Worm (Caenorhabditis elegans) whole organism, young adult: ENCODE results near the gene glb-9.

ENCODE experiments used
- F22D6.2 ChIP-seq: sonication (generic microtip); optimal IDR thresholded peaks from 2 replicates; lab custom pipeline; 2016; ENCODE audit warnings: mild to moderate bottlenecking, missing genetic modification characterization, missing compliant biosample characterization
- F33H1.4 ChIP-seq: fragments of 200-800 bp; sonication (Bioruptor generic); IDR thresholded peaks from 2 replicates; pipeline ENCODE4 v1.3.6; 2022; ENCODE audit warnings: missing genetic modification reagents, missing genetic modification characterization, missing compliant biosample characterization
- K11D2.4 ChIP-seq: fragments of 200-800 bp; sonication (Bioruptor generic); IDR thresholded peaks from 2 replicates; pipeline ENCODE4 v1.3.6; 2022; ENCODE audit warnings: missing genetic modification reagents, missing genetic modification characterization, missing compliant biosample characterization
- K12H6.12 ChIP-seq: fragments of 200-800 bp; sonication (Bioruptor generic); optimal IDR thresholded peaks from 2 replicates; lab custom pipeline; 2018; ENCODE audit warnings: mild to moderate bottlenecking, missing genetic modification characterization, missing compliant biosample characterization
- T07F8.4 ChIP-seq: sonication (generic microtip); optimal IDR thresholded peaks from 2 replicates; lab custom pipeline; 2016; ENCODE audit warnings: mild to moderate bottlenecking, missing genetic modification characterization, moderate library complexity, missing compliant biosample characterization
- Y95B8A.8 ChIP-seq: fragments of 200-800 bp; sonication (Bioruptor generic); IDR thresholded peaks from 2 replicates; pipeline ENCODE4 v1.3.6; 2022; ENCODE audit warnings: missing genetic modification reagents, missing genetic modification characterization, missing compliant biosample characterization
- akir-1 ChIP-seq: fragments of 200-800 bp; sonication (Bioruptor generic); optimal IDR thresholded peaks from 2 replicates; lab custom pipeline; 2018; ENCODE audit warnings: mild to moderate bottlenecking, missing genetic modification characterization, moderate library complexity, missing compliant biosample characterization
- aptf-3 ChIP-seq: fragments of 200-800 bp; sonication (Bioruptor generic); IDR thresholded peaks from 2 replicates; pipeline ENCODE4 v1.3.6; 2022; ENCODE audit warnings: missing genetic modification characterization, missing compliant biosample characterization
- attf-3 ChIP-seq: fragments of 200-800 bp; sonication (Bioruptor generic); conservative IDR thresholded peaks from 2 replicates; pipeline ENCODE4 v1.3.6; 2022; ENCODE audit warnings: missing genetic modification reagents, missing genetic modification characterization, missing compliant biosample characterization
- cebp-1 ChIP-seq, 2 experiments: fragments of 200-800 bp in 1 of 2; sonication (Bioruptor generic) in 1 of 2; sonication (generic microtip) in 1 of 2; IDR thresholded peaks in 1 of 2; optimal IDR thresholded peaks in 1 of 2; 2 replicates each; pipeline versions ENCODE4 v1.3.6 to Lab custom; 2017 to 2022; ENCODE audit warnings: missing compliant biosample characterization in 2 of 2, missing genetic modification characterization in 2 of 2, mild to moderate bottlenecking in 1 of 2, missing genetic modification reagents in 1 of 2, moderate library complexity in 1 of 2
- ceh-100 ChIP-seq: fragments of 200-800 bp; sonication (Bioruptor generic); IDR thresholded peaks from 2 replicates; pipeline ENCODE4 v1.3.6; 2022; ENCODE audit warnings: missing genetic modification reagents, missing genetic modification characterization, missing compliant biosample characterization
- ceh-58 ChIP-seq: fragments of 200-800 bp; sonication (Bioruptor generic); IDR thresholded peaks from 2 replicates; pipeline ENCODE4 v1.3.6; 2022; ENCODE audit warnings: missing genetic modification characterization, missing compliant biosample characterization
- dox-1 ChIP-seq: fragments of 200-800 bp; sonication (Bioruptor generic); IDR thresholded peaks from 2 replicates; pipeline ENCODE4 v1.3.6; 2022; ENCODE audit warnings: missing genetic modification reagents, missing genetic modification characterization, missing compliant biosample characterization
- dpl-1 ChIP-seq: fragments of 150-350 bp; optimal IDR thresholded peaks from 2 replicates; lab custom pipeline; 2014; ENCODE audit warnings: missing biosample characterization, missing genetic modification reagents, missing genetic modification characterization
- ets-4 ChIP-seq: fragments of 200-800 bp; sonication (Bioruptor generic); optimal IDR thresholded peaks from 2 replicates; lab custom pipeline; 2018; ENCODE audit warnings: mild to moderate bottlenecking, missing genetic modification characterization, missing compliant biosample characterization
- hmg-1.2 ChIP-seq: fragments of 200-800 bp; sonication (Bioruptor generic); IDR thresholded peaks from 2 replicates; pipeline ENCODE4 v1.3.6; 2022; ENCODE audit warnings: missing genetic modification reagents, missing genetic modification characterization, missing compliant biosample characterization
- hrde-1 ChIP-seq: sonication (generic microtip); optimal IDR thresholded peaks from 2 replicates; lab custom pipeline; 2016; ENCODE audit warnings: missing genetic modification characterization, mild to moderate bottlenecking, missing compliant biosample characterization, moderate library complexity, missing genotype, missing genetic modification reagents, borderline replicate concordance
- let-526 ChIP-seq: fragments of 200-800 bp; sonication (Bioruptor generic); IDR thresholded peaks from 2 replicates; pipeline ENCODE4 v1.3.6; 2022; ENCODE audit warnings: missing genetic modification reagents, missing genetic modification characterization, missing compliant biosample characterization
- let-607 ChIP-seq, 2 experiments: fragments of 200-800 bp in 1 of 2; sonication (Bioruptor generic) in 1 of 2; sonication (generic microtip) in 1 of 2; optimal IDR thresholded peaks; 2 replicates each; lab custom pipeline; 2016 to 2018; ENCODE audit warnings: mild to moderate bottlenecking in 2 of 2, missing compliant biosample characterization in 2 of 2, missing genetic modification characterization in 2 of 2, moderate library complexity in 2 of 2, missing genotype in 1 of 2
- lin-35 ChIP-seq, 3 experiments: fragments of 150-350 bp in 2 of 3; sonication (generic microtip) in 1 of 3; optimal IDR thresholded peaks; 2 replicates each; lab custom pipeline; 2014 to 2018; ENCODE audit warnings: missing biosample characterization in 3 of 3, missing genetic modification characterization in 3 of 3, missing genetic modification reagents in 3 of 3
- lsl-1 ChIP-seq: fragments of 200-800 bp; sonication (Bioruptor generic); optimal IDR thresholded peaks from 2 replicates; lab custom pipeline; 2018; ENCODE audit warnings: mild to moderate bottlenecking, missing genetic modification characterization, moderate library complexity, missing compliant biosample characterization
- madf-3 ChIP-seq: fragments of 200-800 bp; sonication (Bioruptor generic); IDR thresholded peaks from 2 replicates; pipeline ENCODE4 v1.3.6; 2022; ENCODE audit warnings: missing genetic modification reagents, missing genetic modification characterization, missing compliant biosample characterization
- madf-8 ChIP-seq: fragments of 200-800 bp; sonication (Bioruptor generic); conservative IDR thresholded peaks from 2 replicates; pipeline ENCODE4 v1.3.6; 2022; ENCODE audit warnings: missing genetic modification reagents, missing genetic modification characterization, missing compliant biosample characterization
- mel-28 ChIP-seq: sonication (generic microtip); optimal IDR thresholded peaks from 2 replicates; lab custom pipeline; 2016; ENCODE audit warnings: borderline replicate concordance, mild to moderate bottlenecking, missing genetic modification characterization, missing compliant biosample characterization
- nhr-120 ChIP-seq: fragments of 200-800 bp; sonication (Bioruptor generic); IDR thresholded peaks from 2 replicates; pipeline ENCODE4 v1.3.6; 2022; ENCODE audit warnings: missing genetic modification characterization, missing compliant biosample characterization
- nhr-27 ChIP-seq: fragments of 200-800 bp; sonication (Bioruptor generic); optimal IDR thresholded peaks from 2 replicates; lab custom pipeline; 2018; ENCODE audit warnings: mild to moderate bottlenecking, missing genetic modification characterization, moderate library complexity, missing compliant biosample characterization
- sdz-38 ChIP-seq: sonication (generic microtip); optimal IDR thresholded peaks from 2 replicates; lab custom pipeline; 2016; ENCODE audit warnings: missing genotype, missing genetic modification characterization, missing compliant biosample characterization
- sea-2 ChIP-seq: fragments of 200-800 bp; sonication (Bioruptor generic); IDR thresholded peaks from 2 replicates; pipeline ENCODE4 v1.3.6; 2022; ENCODE audit warnings: missing genetic modification characterization, missing compliant biosample characterization
- snpc-1.1 ChIP-seq: sonication (generic microtip); optimal IDR thresholded peaks from 2 replicates; lab custom pipeline; 2017; ENCODE audit warnings: missing genetic modification characterization, mild to moderate bottlenecking, missing compliant biosample characterization, antibody characterized with exemption, moderate library complexity, missing genotype, missing genetic modification reagents; ENCODE audit not compliant: insufficient read depth
- snpc-3.4 ChIP-seq: sonication (generic microtip); optimal IDR thresholded peaks from 2 replicates; lab custom pipeline; 2017; ENCODE audit warnings: missing genetic modification characterization, mild to moderate bottlenecking, missing compliant biosample characterization, antibody characterized with exemption, moderate library complexity, missing genotype, missing genetic modification reagents
- snpc-4 ChIP-seq, 5 experiments: fragments of 150-350 bp in 1 of 5; sonication (generic microtip) in 4 of 5; optimal IDR thresholded peaks; 2 replicates each; lab custom pipeline; 2014 to 2018; ENCODE audit warnings: missing genetic modification characterization in 5 of 5, missing biosample characterization in 3 of 5, antibody characterized with exemption in 2 of 5, mild to moderate bottlenecking in 2 of 5, missing compliant biosample characterization in 2 of 5, missing genotype in 2 of 5, moderate library complexity in 2 of 5, missing genetic modification reagents in 1 of 5
- sptf-2 ChIP-seq: fragments of 200-800 bp; sonication (Bioruptor generic); optimal IDR thresholded peaks from 2 replicates; lab custom pipeline; 2018; ENCODE audit warnings: mild to moderate bottlenecking, missing genetic modification characterization, missing compliant biosample characterization
- tlf-1 ChIP-seq: fragments of 200-800 bp; sonication (Bioruptor generic); optimal IDR thresholded peaks from 2 replicates; lab custom pipeline; 2018; ENCODE audit warnings: mild to moderate bottlenecking, missing genetic modification characterization, missing compliant biosample characterization
- unc-130 ChIP-seq: sonication (generic microtip); optimal IDR thresholded peaks from 2 replicates; lab custom pipeline; 2016; ENCODE audit warnings: missing genetic modification reagents, missing genetic modification characterization, missing compliant biosample characterization
- zim-3 ChIP-seq: sonication (generic microtip); optimal IDR thresholded peaks from 2 replicates; lab custom pipeline; 2017; ENCODE audit warnings: mild to moderate bottlenecking, missing genetic modification characterization, moderate library complexity, missing compliant biosample characterization
- ztf-26 ChIP-seq: sonication (generic microtip); optimal IDR thresholded peaks from 2 replicates; lab custom pipeline; 2017; ENCODE audit warnings: missing genetic modification characterization, missing compliant biosample characterization
- ztf-6 ChIP-seq: fragments of 200-800 bp; sonication (Bioruptor generic); IDR thresholded peaks from 2 replicates; pipeline ENCODE4 v1.3.6; 2022; ENCODE audit warnings: missing genetic modification reagents, missing genetic modification characterization, missing compliant biosample characterization

The glb-9 gene

DNA sequence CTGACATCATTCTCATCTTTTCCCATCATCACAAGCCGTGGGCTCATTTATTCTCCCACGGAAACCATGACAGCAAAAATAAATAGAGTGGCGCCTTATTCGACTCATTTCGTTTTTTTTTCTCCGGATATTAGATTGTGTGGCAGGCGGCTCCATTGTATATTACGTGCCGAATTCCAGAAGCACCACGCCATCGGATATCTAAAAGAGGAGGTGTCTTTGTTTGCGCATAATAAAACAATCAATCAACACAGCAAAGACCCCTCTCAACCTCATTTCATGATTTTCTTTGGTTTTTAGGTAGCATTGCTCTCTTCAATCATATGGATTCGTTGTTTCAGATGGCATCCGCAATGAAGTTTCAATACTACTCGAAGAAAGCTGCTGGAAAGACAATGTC, 29.9 kb upstream of the glb-9 start, which contains the start of gene tph-1:
Gene tph-1, plus strand, starts transcription at position 301 of the 400 bp plus-strand sequence.
- TF ChIP-seq hrde-1 (no peak), let-607 (tag; optimal IDR thresholded peaks at IDR 0.05; lab: Kevin White, UChicago) (no peak), snpc-1.1 (tag; lab: Kevin White, UChicago) (no peak)

DNA sequence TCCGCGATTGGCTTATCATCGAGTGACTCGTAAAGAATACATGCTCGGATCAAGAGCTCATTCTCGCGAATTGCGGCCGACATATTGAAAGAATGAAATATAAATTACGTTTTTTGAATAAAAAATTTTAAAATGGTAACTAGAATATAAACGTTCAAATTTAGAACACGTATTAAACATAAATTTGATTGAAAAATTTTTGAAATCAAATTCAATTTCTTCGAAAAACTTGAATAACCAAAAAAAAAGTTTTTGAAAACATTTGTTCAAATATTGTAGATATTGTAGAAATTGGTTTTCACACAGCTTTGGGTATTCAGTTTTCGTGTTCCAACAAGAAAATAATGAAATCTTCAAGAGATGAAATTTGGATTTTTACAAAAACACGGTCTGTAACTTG, 28.9 kb upstream of the glb-9 start, which contains the start of gene fbxa-224:
Gene fbxa-224, minus strand, starts transcription at position 101 of the 400 bp plus-strand sequence.
- no peak for TF ChIP-seq F22D6.2 (tag; lab: Kevin White, UChicago)
- no peak for TF ChIP-seq mel-28 (tag; lab: Kevin White, UChicago)
- TF ChIP-seq let-607 (tag; optimal IDR thresholded peaks at IDR 0.05; lab: Kevin White, UChicago) = no peak
- TF ChIP-seq tlf-1 = no peak
- no peak for TF ChIP-seq madf-8 (GFP tag; lab: Robert Waterston, UW)
- TF ChIP-seq T07F8.4 = no peak
- no peak for TF ChIP-seq nhr-27 (tag; lab: Kevin White, UChicago)
- no peak for TF ChIP-seq madf-3 (GFP tag; lab: Robert Waterston, UW)
- no peak for TF ChIP-seq K12H6.12 (tag; lab: Kevin White, UChicago)
- TF ChIP-seq hrde-1 = no peak
- no peak for TF ChIP-seq dpl-1 (GFP tag; lab: Kevin White, UChicago)
- TF ChIP-seq snpc-3.4 (tag; lab: Kevin White, UChicago) = no peak
- no peak for TF ChIP-seq aptf-3 (GFP tag; lab: Robert Waterston, UW)
- no peak for TF ChIP-seq ztf-26
- no peak for TF ChIP-seq snpc-4 (GFP tag; optimal IDR thresholded peaks at IDR 0.05; lab: Kevin White, UChicago)
- no peak for TF ChIP-seq snpc-4 (tag; optimal IDR thresholded peaks at IDR 0.05; lab: Kevin White, UChicago)
- no peak for TF ChIP-seq unc-130 (GFP tag; lab: Kevin White, UChicago)
- TF ChIP-seq lsl-1 (GFP tag; lab: Kevin White, UChicago) = no peak
- no peak for TF ChIP-seq attf-3 (GFP tag; lab: Robert Waterston, UW)
- no peak for TF ChIP-seq sptf-2 (GFP tag; lab: Kevin White, UChicago)
- no peak for TF ChIP-seq ceh-100 (GFP tag; lab: Robert Waterston, UW)

DNA sequence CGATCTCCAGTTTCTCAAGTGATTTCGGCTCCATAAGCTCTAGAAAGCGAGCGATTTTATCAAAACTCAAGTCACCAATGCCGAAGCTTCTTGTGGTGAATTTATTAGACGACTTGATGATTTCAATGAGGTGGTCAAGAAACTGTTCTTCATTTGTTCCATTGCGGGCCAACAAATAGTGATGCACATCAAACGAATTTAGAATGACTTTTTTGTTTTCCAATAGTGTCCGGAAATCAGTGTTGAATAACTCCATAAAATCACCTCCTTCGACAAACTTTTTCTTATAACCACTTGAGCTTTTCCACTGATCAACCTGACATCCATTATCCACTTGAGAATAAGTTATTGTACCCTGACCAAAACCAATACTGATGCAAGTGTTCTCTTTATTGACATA, 28.1 kb upstream of the glb-9 start:
- TF ChIP-seq Y95B8A.8 (GFP tag; lab: Robert Waterston, UW) = no peak
- TF ChIP-seq nhr-120 (GFP tag; lab: Robert Waterston, UW) = no peak

DNA sequence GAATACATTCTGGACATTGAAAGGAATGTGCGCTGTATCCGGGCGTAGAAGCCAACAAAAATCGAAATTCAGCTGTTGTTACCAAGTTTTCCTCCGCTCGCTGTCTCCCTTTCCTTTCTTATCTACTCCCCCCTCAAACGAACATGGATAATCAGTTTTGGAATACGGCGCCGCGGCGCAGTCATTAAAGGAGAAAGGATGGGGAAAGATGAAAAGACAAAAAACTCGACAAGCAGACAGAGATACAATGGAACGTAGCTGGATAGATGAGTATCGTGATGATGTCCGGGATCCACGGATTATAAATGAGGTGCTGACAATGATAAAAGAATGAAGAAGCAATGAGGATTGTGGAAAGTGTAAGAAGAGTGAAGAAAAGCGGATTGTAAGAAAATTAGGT, 26.2 kb upstream of the glb-9 start:
- TF ChIP-seq T07F8.4 (no peak), lin-35 (GFP tag; optimal IDR thresholded peaks at IDR 0.05; lab: Kevin White, UChicago) (no peak), hrde-1 (no peak), dox-1 (no peak), F33H1.4 (GFP tag; lab: Robert Waterston, UW) (no peak), ceh-58 (GFP tag; lab: Robert Waterston, UW) (no peak), let-526 (no peak), hmg-1.2 (GFP tag; lab: Robert Waterston, UW) (no peak), snpc-4 (GFP tag; optimal IDR thresholded peaks at IDR 0.05; lab: Kevin White, UChicago) (no peak), snpc-4 (tag; optimal IDR thresholded peaks at IDR 0.05; lab: Kevin White, UChicago) (no peak), ztf-6 (no peak), K11D2.4 (no peak), F22D6.2 (tag; lab: Kevin White, UChicago) (no peak), sea-2 (GFP tag; lab: Robert Waterston, UW) (no peak), ets-4 (GFP tag; lab: Kevin White, UChicago) (no peak), cebp-1 (GFP tag; IDR thresholded peaks at IDR 0.05; lab: Robert Waterston, UW) (no peak), cebp-1 (tag; optimal IDR thresholded peaks at IDR 0.05; lab: Kevin White, UChicago) (no peak), zim-3 (tag; lab: Kevin White, UChicago) (no peak), sdz-38 (tag; lab: Kevin White, UChicago) (no peak), akir-1 (no peak)
- TF ChIP-seq, all 124 proteins: peak for 0
